Fruit fly (Drosophila melanogaster): ENCODE data around the gene CG31089.

DNA sequence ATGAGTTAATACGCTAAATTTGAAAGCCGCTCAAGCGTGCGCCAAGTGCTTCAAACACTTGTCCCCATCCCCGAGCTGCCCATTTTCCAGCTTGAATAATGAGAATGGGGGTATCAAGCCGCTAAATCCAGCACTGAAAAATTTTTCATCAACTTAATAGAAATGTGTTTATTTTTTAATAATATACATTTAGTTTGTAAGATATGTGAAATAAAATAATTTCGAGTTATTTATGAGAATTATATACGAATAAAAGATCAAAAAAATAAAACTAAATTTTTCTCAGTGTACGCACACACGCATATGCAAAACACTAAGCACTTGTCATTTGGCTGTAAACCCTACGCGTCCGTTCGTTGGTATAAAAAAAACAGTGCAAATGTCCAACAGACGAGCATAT lies 47.6 kb upstream of the CG31089 start:
- no peak for TF ChIP-seq psq (optimal IDR thresholded peaks at IDR 0.05)
- no peak for TF ChIP-seq Myc (optimal IDR thresholded peaks at IDR 0.05)
- TF ChIP-seq Sin3A (optimal IDR thresholded peaks at IDR 0.05): no peak

All from Kc167 (cell line).